Fruit fly (Drosophila melanogaster): Measurements from ENCODE around the gene Nak.

Nak gene

DNA sequence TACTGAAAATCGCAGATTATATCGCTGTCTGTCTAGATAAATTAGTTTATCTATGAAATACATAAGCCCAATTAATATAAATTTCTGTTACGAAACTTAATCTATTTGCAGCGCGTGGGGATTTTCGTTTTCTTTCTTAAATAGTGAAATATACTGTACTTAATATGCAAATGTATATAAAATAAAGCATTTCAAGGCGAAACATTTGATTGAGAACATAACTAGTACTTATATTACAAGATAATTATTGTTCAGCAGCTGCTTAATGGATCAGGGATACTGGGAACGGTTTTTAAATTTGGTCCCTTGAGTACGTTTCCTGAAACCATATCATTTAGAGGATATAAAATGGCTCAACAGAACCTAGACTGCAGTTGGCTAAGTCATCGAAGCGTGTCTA is 23.7 kb upstream of the Nak start, which contains the start of gene CG46465:
TSS of gene CG46465 (plus strand) at position 301 of the 400 bp plus-strand sequence.
- TF ChIP-seq Clk (GFP tag; optimal IDR thresholded peaks at IDR 0.05) (no peak), toe (GFP tag; optimal IDR thresholded peaks at IDR 0.05) (no peak), Crg-1 (GFP tag; optimal IDR thresholded peaks at IDR 0.05) (no peak), CG12768 (GFP tag; optimal IDR thresholded peaks at IDR 0.05) (no peak), kay (GFP tag; ENCODE audit: borderline replicate concordance) (peak; percentile 87), CG1620 (GFP tag; optimal IDR thresholded peaks at IDR 0.05) (no peak), tj (GFP tag; optimal IDR thresholded peaks at IDR 0.05) (no peak), CG7045 (GFP tag; optimal IDR thresholded peaks at IDR 0.05) (no peak)

dm6 chr2L:18990720-18991119 is 22.2 kb upstream of the Nak start, which contains the start of gene CG15169:
Gene CG15169 (plus strand): TSS chr2L:18991020.
- TF ChIP-seq Clk (GFP tag; optimal IDR thresholded peaks at IDR 0.05): no peak
- TF ChIP-seq CG11617 (GFP tag; optimal IDR thresholded peaks at IDR 0.05): no peak
- no peak for TF ChIP-seq toe (GFP tag; optimal IDR thresholded peaks at IDR 0.05)
- TF ChIP-seq CG33017 (tag; optimal IDR thresholded peaks at IDR 0.05): no peak
- no peak for TF ChIP-seq Mnt (GFP tag; optimal IDR thresholded peaks at IDR 0.05)
- TF ChIP-seq CG12768 (GFP tag; optimal IDR thresholded peaks at IDR 0.05): no peak
- TF ChIP-seq CG7101 (tag; optimal IDR thresholded peaks at IDR 0.05): no peak
- TF ChIP-seq bab1 (GFP tag; optimal IDR thresholded peaks at IDR 0.05): no peak

DNA sequence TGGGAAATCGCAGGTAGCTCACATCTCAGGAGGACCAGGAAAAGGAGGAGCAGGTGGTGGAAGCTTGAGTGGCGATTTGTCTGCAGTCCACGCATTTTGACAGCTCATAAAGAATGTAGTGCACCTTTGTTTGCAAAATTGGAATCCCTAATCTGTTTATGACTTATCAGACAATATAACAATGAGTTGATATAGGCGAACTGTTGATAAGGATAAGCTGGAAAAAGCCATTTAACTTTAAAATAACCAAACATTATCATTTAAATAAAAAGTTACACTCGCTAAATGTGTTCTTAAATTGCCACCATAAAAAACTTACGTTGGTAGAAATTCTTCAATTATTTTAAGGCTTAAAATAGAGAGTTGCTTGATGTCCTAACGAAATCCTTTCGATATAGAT is 21.6 kb upstream of the Nak start, which contains the start of gene CG15170:
TSS of gene CG15170 (minus strand) at position 101 of the 400 bp plus-strand sequence.
- TF ChIP-seq Mnt (GFP tag; optimal IDR thresholded peaks at IDR 0.05) (no peak), CG12768 (GFP tag; optimal IDR thresholded peaks at IDR 0.05) (no peak), CG11617 (GFP tag; optimal IDR thresholded peaks at IDR 0.05) (no peak), cnc (optimal IDR thresholded peaks at IDR 0.05) (no peak), pad (GFP tag; optimal IDR thresholded peaks at IDR 0.05) (no peak), CG7101 (tag; optimal IDR thresholded peaks at IDR 0.05) (no peak), cic (GFP tag; optimal IDR thresholded peaks at IDR 0.05) (no peak), CG1620 (GFP tag; optimal IDR thresholded peaks at IDR 0.05) (no peak), CG5204 (GFP tag; optimal IDR thresholded peaks at IDR 0.05) (no peak), Crg-1 (GFP tag; optimal IDR thresholded peaks at IDR 0.05) (no peak), CG14711 (tag; optimal IDR thresholded peaks at IDR 0.05) (no peak)

DNA sequence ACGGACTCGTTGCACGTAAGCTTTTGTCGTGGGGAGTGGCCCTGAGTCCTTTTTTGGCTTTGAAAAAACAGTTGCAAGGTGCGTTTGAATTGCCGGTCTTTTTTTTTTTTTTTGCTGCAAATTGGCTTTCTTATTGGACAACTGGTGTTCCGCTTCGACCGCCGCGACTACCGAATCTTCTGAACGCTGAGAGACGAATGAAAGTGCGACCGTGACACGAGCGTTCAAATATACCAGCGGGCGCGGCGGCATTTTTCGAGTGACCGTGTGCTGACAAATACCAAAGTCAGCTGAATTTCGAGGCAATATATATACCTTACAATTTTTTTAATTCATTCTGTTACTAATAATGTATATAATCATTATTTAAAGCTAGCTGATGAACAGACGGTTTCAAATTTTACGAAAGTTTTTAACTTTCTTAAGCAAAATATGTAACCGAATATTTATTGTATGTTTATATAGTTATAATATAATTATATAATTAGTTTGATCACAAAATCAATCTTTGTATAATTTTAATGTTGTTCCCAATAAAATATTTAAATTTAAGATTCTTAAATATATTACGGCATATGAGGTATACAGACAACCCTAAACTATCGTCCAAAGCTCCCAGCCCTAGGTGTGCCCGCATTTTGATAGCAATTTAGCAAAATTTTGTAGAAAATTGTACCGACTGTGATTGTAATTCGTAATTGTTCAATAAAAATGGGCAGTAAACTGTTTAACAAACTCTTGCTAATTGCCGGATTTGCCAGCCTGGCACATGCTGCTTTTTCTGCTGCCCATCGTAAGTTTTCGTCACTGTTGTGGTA is 18.7 kb upstream of the Nak start, which contains the start of the genes Swip-1 and EMC5:
TSS of gene Swip-1 (minus strand) at position 203 of the 818 bp plus-strand sequence.
TSS of gene EMC5 (plus strand) at position 630 of the 818 bp plus-strand sequence.
- TF ChIP-seq CG7045 (GFP tag; optimal IDR thresholded peaks at IDR 0.05) (peak; percentile 2), tj (GFP tag; optimal IDR thresholded peaks at IDR 0.05) (peak; percentile 57), CG12768 (GFP tag; optimal IDR thresholded peaks at IDR 0.05) (no peak), CG11617 (GFP tag; optimal IDR thresholded peaks at IDR 0.05) (peak; percentile 65), Clk (GFP tag; optimal IDR thresholded peaks at IDR 0.05) (no peak), toe (GFP tag; optimal IDR thresholded peaks at IDR 0.05) (peak; percentile 48), CG14711 (tag; optimal IDR thresholded peaks at IDR 0.05) (peak; percentile 92), CG33017 (tag; optimal IDR thresholded peaks at IDR 0.05) (peak; percentile 29), kay (GFP tag; ENCODE audit: borderline replicate concordance) (no peak), CG7101 (tag; optimal IDR thresholded peaks at IDR 0.05) (peak; percentile 74), cnc (optimal IDR thresholded peaks at IDR 0.05) (no peak), cic (GFP tag; optimal IDR thresholded peaks at IDR 0.05) (no peak), CG5204 (GFP tag; optimal IDR thresholded peaks at IDR 0.05) (no peak), CG1620 (GFP tag; optimal IDR thresholded peaks at IDR 0.05) (peak; percentile 8), pad (GFP tag; optimal IDR thresholded peaks at IDR 0.05) (peak; percentile 26), Crg-1 (GFP tag; optimal IDR thresholded peaks at IDR 0.05) (no peak), bab1 (GFP tag; optimal IDR thresholded peaks at IDR 0.05) (peak; percentile 29), ovo (GFP tag; optimal IDR thresholded peaks at IDR 0.05) (peak; percentile 36), Mnt (GFP tag; optimal IDR thresholded peaks at IDR 0.05) (peak; percentile 22), Hr96 (GFP tag; optimal IDR thresholded peaks at IDR 0.05) (no peak)

DNA sequence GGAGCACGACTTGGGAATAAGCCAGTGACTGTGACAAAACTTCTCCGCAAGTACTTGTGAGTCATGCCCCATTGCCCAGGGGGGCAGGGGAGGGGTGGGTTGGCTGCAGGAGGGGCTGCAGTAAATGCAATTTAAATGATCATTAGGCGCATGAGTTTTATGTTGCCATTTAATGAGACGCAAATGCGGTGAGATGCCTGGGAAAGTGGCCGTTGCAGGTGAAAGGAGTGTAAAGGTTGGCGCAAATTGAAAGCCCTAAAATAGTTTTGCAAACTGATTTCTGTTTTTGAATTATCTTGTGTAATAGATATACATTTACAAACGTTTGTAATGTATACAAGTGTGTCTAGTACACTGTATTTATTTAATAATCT is 17.6 kb upstream of the Nak start:
- no peak for TF ChIP-seq CG12768 (GFP tag; optimal IDR thresholded peaks at IDR 0.05)
- TF ChIP-seq ovo (GFP tag; optimal IDR thresholded peaks at IDR 0.05): no peak
- no peak for TF ChIP-seq toe (GFP tag; optimal IDR thresholded peaks at IDR 0.05)
- no peak for TF ChIP-seq CG1620 (GFP tag; optimal IDR thresholded peaks at IDR 0.05)

DNA sequence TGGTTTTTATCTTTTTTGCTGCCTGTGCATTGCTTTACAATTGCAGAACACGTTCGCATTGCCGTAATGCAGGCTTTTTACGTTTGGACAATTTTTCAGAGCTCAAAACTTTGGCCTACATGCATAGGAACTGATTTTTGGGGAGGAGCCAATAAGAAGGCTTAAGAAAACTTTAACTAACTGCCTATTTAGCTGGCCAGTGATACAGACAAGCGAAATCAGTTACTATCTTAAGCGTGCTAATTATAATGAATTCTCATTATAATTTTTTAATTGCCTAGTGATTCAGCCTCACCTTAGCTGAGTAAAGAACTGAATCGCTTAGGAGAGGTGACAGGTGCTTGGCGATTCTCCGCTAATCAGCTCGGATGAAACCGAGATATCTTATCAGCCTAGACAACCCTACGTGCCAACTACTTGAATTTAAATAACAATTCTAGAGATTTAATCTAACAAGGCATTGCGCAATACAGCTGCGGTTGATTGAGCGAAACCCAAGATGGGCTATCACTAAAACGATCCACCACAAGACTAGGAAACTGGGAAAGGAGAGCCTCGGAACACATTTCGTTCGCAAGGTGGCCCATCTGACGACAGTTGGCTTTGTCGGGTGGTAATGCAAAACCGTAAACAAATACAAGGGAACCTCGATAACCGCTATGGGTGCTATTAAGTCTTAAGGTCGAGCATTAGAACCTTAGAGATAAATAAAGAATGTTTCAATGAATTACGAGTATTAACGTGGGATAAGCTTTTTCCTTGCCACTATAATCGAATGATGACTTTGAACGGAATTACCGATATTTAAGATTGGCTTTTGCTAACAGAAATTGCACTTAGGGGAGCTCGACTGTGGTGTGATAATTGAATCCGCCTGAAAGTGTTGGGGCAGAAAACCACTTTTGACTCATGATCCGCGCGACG is 16.9 kb upstream of the Nak start:
- TF ChIP-seq CG7045 (GFP tag; optimal IDR thresholded peaks at IDR 0.05) (peak; percentile 53), bab1 (GFP tag; optimal IDR thresholded peaks at IDR 0.05) (peak; percentile 20), Clk (GFP tag; optimal IDR thresholded peaks at IDR 0.05) (no peak), cnc (optimal IDR thresholded peaks at IDR 0.05) (no peak), pad (GFP tag; optimal IDR thresholded peaks at IDR 0.05) (no peak), Hr96 (GFP tag; optimal IDR thresholded peaks at IDR 0.05) (peak; percentile 54), cic (GFP tag; optimal IDR thresholded peaks at IDR 0.05) (peak; percentile 32), CG14711 (tag; optimal IDR thresholded peaks at IDR 0.05) (peak; percentile 29), toe (GFP tag; optimal IDR thresholded peaks at IDR 0.05) (no peak), CG5204 (GFP tag; optimal IDR thresholded peaks at IDR 0.05) (no peak), CG7101 (tag; optimal IDR thresholded peaks at IDR 0.05) (peak; percentile 56), CG33017 (tag; optimal IDR thresholded peaks at IDR 0.05) (peak; percentile 66), Mnt (GFP tag; optimal IDR thresholded peaks at IDR 0.05) (peak; percentile 6), tj (GFP tag; optimal IDR thresholded peaks at IDR 0.05) (peak; percentile 10), CG11617 (GFP tag; optimal IDR thresholded peaks at IDR 0.05) (peak; percentile 21), kay (GFP tag; ENCODE audit: borderline replicate concordance) (peak; percentile 91), CG12768 (GFP tag; optimal IDR thresholded peaks at IDR 0.05) (peak; percentile 25), ovo (GFP tag; optimal IDR thresholded peaks at IDR 0.05) (no peak), Crg-1 (GFP tag; optimal IDR thresholded peaks at IDR 0.05) (no peak), CG1620 (GFP tag; optimal IDR thresholded peaks at IDR 0.05) (no peak)
